Fruit fly (Drosophila melanogaster): ENCODE results near the gene Sbat.

Sbat gene

DNA sequence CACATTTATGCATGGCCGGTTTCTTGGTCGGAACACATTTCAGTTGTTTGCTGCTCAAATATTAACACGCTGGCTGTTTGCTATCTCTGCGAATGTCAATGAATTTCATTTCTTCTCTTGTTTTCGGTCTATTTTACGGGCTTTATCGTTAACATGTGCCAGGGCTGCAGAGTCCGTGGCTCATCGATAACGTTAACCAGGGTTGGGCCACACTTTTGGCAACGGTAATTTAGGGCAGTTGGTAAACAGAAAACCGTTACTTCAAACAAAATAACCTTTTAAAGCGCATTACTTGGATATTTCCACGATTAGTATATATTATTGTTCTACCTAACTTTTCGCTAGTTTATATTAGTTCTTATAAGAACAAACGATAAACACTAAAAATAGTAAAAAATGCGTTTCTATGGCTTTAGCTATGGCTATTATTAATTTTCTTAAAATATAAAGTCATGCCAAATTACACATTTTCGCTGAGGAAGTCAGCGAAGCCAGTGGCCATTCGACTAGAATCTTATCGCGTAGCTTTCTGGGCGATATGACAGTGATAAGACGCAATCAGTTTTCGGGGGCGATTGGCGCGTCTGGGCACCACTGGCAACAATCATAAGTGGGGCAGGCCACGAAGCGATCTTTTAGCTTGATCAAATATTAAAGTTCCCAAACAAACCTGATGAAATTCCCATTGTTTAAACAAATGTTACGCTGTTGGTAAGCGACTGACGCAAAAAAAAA lies 5.0 kb downstream of the Sbat start (continued):
- TF ChIP-seq dpn (GFP tag; optimal IDR thresholded peaks at IDR 0.05) (peak in 1 of 2 experiments; percentile 14), Pdp1 (GFP tag; optimal IDR thresholded peaks at IDR 0.05) (peak in 1 of 2 experiments; percentile 33), ato (GFP tag; IDR thresholded peaks at IDR 0.05; ENCODE audit: partially characterized antibody) (no peak), CG43689 (GFP tag; IDR thresholded peaks at IDR 0.05) (no peak), Gug (GFP tag; IDR thresholded peaks at IDR 0.05) (peak; percentile 37; the same call in 2 of the 4 replicates), CG6272 (GFP tag; IDR thresholded peaks at IDR 0.05) (no peak), MESR4 (GFP tag; optimal IDR thresholded peaks at IDR 0.05) (peak; percentile 32), scrt (GFP tag; optimal IDR thresholded peaks at IDR 0.05) (peak; percentile 15), CG7987 (GFP tag; optimal IDR thresholded peaks at IDR 0.05) (peak; percentile 69), Nf-YB (GFP tag; optimal IDR thresholded peaks at IDR 0.05) (no peak), Kr (GFP tag; optimal IDR thresholded peaks at IDR 0.05) (no peak), Chrac-16 (GFP tag; optimal IDR thresholded peaks at IDR 0.05) (peak; percentile 16), hkb (optimal IDR thresholded peaks at IDR 0.05) (no peak), hkb (GFP tag; IDR thresholded peaks at IDR 0.05) (peak; percentile 47), CG30020 (tag; optimal IDR thresholded peaks at IDR 0.05) (no peak), nmo (GFP tag; optimal IDR thresholded peaks at IDR 0.05) (peak; percentile 43), sd (tag; optimal IDR thresholded peaks at IDR 0.05) (peak; percentile 3), CG15514 (GFP tag; optimal IDR thresholded peaks at IDR 0.05) (peak; percentile 68), gcm (GFP tag; optimal IDR thresholded peaks at IDR 0.05) (peak; percentile 51), CG17328 (GFP tag; IDR thresholded peaks at IDR 0.05) (no peak; the same call in 1 of the 2 replicates), CG7372 (GFP tag; IDR thresholded peaks at IDR 0.05) (peak; percentile 39; the same call in 1 of the 2 replicates), CG7786 (GFP tag; optimal IDR thresholded peaks at IDR 0.05) (peak; percentile 17), sens (GFP tag) (peak; percentile 87), eyg (GFP tag; optimal IDR thresholded peaks at IDR 0.05) (no peak), Asciz (GFP tag; optimal IDR thresholded peaks at IDR 0.05) (peak; percentile 64), corto (GFP tag; optimal IDR thresholded peaks at IDR 0.05) (no peak), CG14014 (GFP tag; IDR thresholded peaks at IDR 0.05) (peak; percentile 67), CG34422 (GFP tag; IDR thresholded peaks at IDR 0.05) (peak; percentile 66), ranshi (GFP tag; IDR thresholded peaks at IDR 0.05) (peak; percentile 58; the same call in 1 of the 2 replicates), CG5245 (GFP tag; optimal IDR thresholded peaks at IDR 0.05) (peak; percentile 14), sqz (GFP tag; optimal IDR thresholded peaks at IDR 0.05) (peak; percentile 47), emc (GFP tag; optimal IDR thresholded peaks at IDR 0.05) (peak; percentile 26), CG12155 (GFP tag; optimal IDR thresholded peaks at IDR 0.05) (peak; percentile 33), CG1647 (GFP tag; optimal IDR thresholded peaks at IDR 0.05) (peak; percentile 27), Nf-YA (GFP tag; IDR thresholded peaks at IDR 0.05) (peak; percentile 65; the same call in 1 of the 2 replicates), Sox100B (GFP tag; optimal IDR thresholded peaks at IDR 0.05) (peak; percentile 17), crc (GFP tag; optimal IDR thresholded peaks at IDR 0.05) (peak; percentile 8), CG8290 (GFP tag; optimal IDR thresholded peaks at IDR 0.05) (peak; percentile 4), CG8290 (tag; optimal IDR thresholded peaks at IDR 0.05) (peak in 1 of 2 experiments; percentile 73), az2 (GFP tag; optimal IDR thresholded peaks at IDR 0.05) (peak; percentile 34), dysf (GFP tag; IDR thresholded peaks at IDR 0.05) (peak; percentile 35; the same call in 1 of the 3 replicates), cato (GFP tag; optimal IDR thresholded peaks at IDR 0.05; ENCODE audit: borderline replicate concordance) (no peak), CG4617 (GFP tag; optimal IDR thresholded peaks at IDR 0.05; ENCODE audit: borderline replicate concordance) (peak; percentile 47), cg (GFP tag; optimal IDR thresholded peaks at IDR 0.05) (no peak), disco-r (GFP tag; optimal IDR thresholded peaks at IDR 0.05) (peak; percentile 7), CG6683 (GFP tag; optimal IDR thresholded peaks at IDR 0.05) (peak; percentile 34), dati (GFP tag; IDR thresholded peaks at IDR 0.05) (no peak), CG11247 (GFP tag; IDR thresholded peaks at IDR 0.05) (peak; percentile 12; the same call in 1 of the 2 replicates), CG9932 (GFP tag; IDR thresholded peaks at IDR 0.05) (peak; percentile 50), gt (GFP tag; IDR thresholded peaks at IDR 0.05) (no peak)
